Worm (Caenorhabditis elegans): ENCODE measurements around the gene ddl-3.

The ddl-3 gene

DNA sequence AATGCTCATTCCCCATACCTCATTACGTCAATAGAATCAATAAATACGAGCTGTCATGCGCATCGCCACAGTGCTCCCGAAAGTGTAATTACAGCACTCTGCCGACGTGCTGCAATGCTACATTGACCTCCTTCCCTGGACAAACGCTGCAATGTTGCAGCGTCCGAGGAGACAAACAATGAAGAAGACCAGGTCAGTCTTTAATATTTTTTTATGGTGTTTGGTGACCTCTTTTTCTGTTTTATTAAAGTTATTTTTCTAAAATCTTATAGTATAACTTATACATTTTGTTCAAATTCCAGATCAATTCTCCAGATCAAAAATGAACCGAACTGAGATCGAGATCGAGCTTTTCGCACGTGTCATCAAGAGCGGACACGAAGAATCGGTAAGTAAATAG, 37.2 kb upstream of the ddl-3 start, which contains the start of gene sdz-26:
TSS of gene sdz-26 (plus strand) at position 301 of the 400 bp plus-strand sequence.
- no peak for TF ChIP-seq ceh-28 (tag; optimal IDR thresholded peaks at IDR 0.05)
- TF ChIP-seq nhr-77 (tag; optimal IDR thresholded peaks at IDR 0.05), result no peak
- TF ChIP-seq arid-1 (GFP tag; conservative IDR thresholded peaks at IDR 0.05), result no peak
- no peak for TF ChIP-seq D1046.2 (GFP tag; IDR thresholded peaks at IDR 0.05)
- no peak for TF ChIP-seq nhr-42 (GFP tag; IDR thresholded peaks at IDR 0.05)
- TF ChIP-seq unc-130 (GFP tag; optimal IDR thresholded peaks at IDR 0.05), result no peak
- TF ChIP-seq lin-13 (GFP tag; optimal IDR thresholded peaks at IDR 0.05), result no peak
- no peak for TF ChIP-seq spr-3 (GFP tag; optimal IDR thresholded peaks at IDR 0.05)
- no peak for TF ChIP-seq dpl-1 (GFP tag; optimal IDR thresholded peaks at IDR 0.05)
- TF ChIP-seq F44E2.7 (GFP tag; IDR thresholded peaks at IDR 0.05), result no peak
- TF ChIP-seq F10B5.3 (tag; optimal IDR thresholded peaks at IDR 0.05), result no peak
- TF ChIP-seq pha-4 (GFP tag; IDR thresholded peaks at IDR 0.05), result no peak
- TF ChIP-seq pha-4 (tag; optimal IDR thresholded peaks at IDR 0.05), result no peak
- TF ChIP-seq ZK337.2 (GFP tag; IDR thresholded peaks at IDR 0.05), result no peak
- no peak for TF ChIP-seq nhr-48 (tag; optimal IDR thresholded peaks at IDR 0.05)
- no peak for TF ChIP-seq ceh-82 (tag; optimal IDR thresholded peaks at IDR 0.05)
- no peak for TF ChIP-seq egl-27 (tag; optimal IDR thresholded peaks at IDR 0.05)
- TF ChIP-seq pqm-1 (tag; optimal IDR thresholded peaks at IDR 0.05), result no peak

DNA sequence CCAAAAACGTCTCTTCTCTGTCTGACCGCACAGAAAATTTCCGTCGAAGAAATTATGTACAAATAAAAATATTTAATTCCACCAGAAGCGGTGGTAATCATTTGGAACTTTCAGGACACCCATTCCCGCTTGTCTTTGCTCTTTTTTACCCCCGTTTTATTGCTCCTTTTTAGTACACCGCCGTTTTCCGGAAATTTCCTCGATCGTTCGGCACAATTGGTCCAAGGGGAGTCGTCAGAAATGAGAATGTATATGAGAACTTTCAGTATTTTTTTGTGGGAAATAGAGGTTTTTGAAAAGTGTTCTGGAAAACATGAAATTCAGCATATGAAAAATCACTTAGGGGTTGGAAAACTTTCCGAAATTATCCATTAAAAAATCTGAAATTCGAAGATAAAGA, 36.5 kb upstream of the ddl-3 start:
- TF ChIP-seq F49E8.2 (tag; optimal IDR thresholded peaks at IDR 0.05; ENCODE audit: borderline replicate concordance) (no peak), aha-1 (tag) (peak; percentile 93), daf-19 (GFP tag; conservative IDR thresholded peaks at IDR 0.05) (no peak), lim-7 (GFP tag; IDR thresholded peaks at IDR 0.05) (no peak), Y48G9A.11 (GFP tag; IDR thresholded peaks at IDR 0.05) (no peak), mep-1 (tag; optimal IDR thresholded peaks at IDR 0.05) (no peak), mxl-2 (GFP tag; conservative IDR thresholded peaks at IDR 0.05) (no peak), madf-9 (GFP tag; conservative IDR thresholded peaks at IDR 0.05) (no peak), F26F4.8 (GFP tag; conservative IDR thresholded peaks at IDR 0.05) (no peak)

DNA sequence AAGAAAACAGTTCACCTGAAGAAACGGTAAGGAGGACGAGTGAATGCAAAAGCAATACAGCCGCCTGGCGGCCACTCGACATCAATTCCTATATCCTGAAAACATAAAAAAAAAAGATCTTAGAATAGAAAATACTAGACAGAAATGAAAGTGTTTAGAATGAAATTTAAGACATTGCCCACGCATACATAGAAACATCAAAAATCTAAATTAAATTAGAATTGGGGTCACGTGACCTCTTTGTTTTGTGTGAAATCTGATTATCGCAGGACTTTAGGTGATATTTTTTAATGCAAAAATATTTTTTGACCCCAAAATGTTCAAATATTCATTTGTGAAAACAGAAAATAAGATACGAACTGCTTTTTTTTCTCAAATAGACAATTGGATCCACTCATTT, 33.5 kb upstream of the ddl-3 start, which contains the start of gene acr-20:
TSS of gene acr-20 (minus strand) at position 101 of the 400 bp plus-strand sequence.
- TF ChIP-seq skn-1 (tag; optimal IDR thresholded peaks at IDR 0.05) (no peak), lin-15B (tag; optimal IDR thresholded peaks at IDR 0.05) (no peak), nhr-102 (tag; optimal IDR thresholded peaks at IDR 0.05) (no peak), D1046.2 (GFP tag; IDR thresholded peaks at IDR 0.05) (no peak), unc-39 (tag; optimal IDR thresholded peaks at IDR 0.05) (no peak), lin-38 (GFP tag; IDR thresholded peaks at IDR 0.05) (no peak), sdz-12 (GFP tag; optimal IDR thresholded peaks at IDR 0.05) (no peak), daf-12 (tag; optimal IDR thresholded peaks at IDR 0.05) (no peak)

ce11 chrII:14374594-14374993, 30.3 kb upstream of the ddl-3 start:
- TF ChIP-seq sdz-12 (GFP tag; optimal IDR thresholded peaks at IDR 0.05), result no peak
- peak; percentile 85 for TF ChIP-seq aha-1 (tag)

DNA sequence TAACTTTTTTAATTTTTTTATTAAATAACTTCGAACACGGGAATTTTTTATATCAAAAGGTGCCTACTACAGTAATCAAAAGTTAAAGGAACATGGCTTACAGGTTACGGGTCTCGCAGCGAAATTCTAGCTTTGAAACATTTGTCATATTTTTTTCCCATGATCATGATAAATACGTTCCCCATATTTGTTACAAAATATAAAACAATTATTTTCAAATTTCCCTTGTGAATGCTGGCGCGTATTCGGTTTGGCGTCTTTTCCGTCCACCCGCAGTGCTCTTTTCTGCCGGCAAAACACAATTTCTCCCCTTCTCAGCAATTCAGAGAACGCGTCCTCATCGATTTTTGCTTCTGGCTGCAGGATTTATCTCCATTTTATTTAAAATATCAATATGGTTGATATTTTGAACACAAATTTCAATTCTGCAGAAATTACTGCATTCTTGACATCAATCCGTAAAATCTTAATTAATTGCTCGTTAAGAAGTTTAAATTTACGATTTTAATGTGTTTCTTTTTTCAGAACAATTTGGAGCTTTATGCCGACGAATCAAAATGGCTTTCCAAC, 21.0 kb upstream of the ddl-3 start, which contains the start of gene imb-2:
TSS of gene imb-2 (plus strand) at position 520 of the 570 bp plus-strand sequence.
- TF ChIP-seq lim-7 (GFP tag; IDR thresholded peaks at IDR 0.05) (no peak), hlh-30 (tag; optimal IDR thresholded peaks at IDR 0.05; ENCODE audit: insufficient read depth) (peak; percentile 66), dpl-1 (GFP tag; optimal IDR thresholded peaks at IDR 0.05) (peak; percentile 78), nhr-25 (tag; optimal IDR thresholded peaks at IDR 0.05; ENCODE audit: borderline replicate concordance, insufficient read depth) (no peak), unc-130 (GFP tag; optimal IDR thresholded peaks at IDR 0.05) (peak; percentile 2), rbr-2 (tag; optimal IDR thresholded peaks at IDR 0.05) (peak; percentile 57), zfp-2 (tag; optimal IDR thresholded peaks at IDR 0.05) (no peak), daf-19 (GFP tag; conservative IDR thresholded peaks at IDR 0.05) (no peak), dve-1 (tag; optimal IDR thresholded peaks at IDR 0.05; ENCODE audit: insufficient read depth) (peak; percentile 45), lsy-2 (tag; optimal IDR thresholded peaks at IDR 0.05) (peak in 1 of 2 experiments; percentile 91), duxl-1 (tag; optimal IDR thresholded peaks at IDR 0.05; ENCODE audit: poor library complexity) (no peak), sdz-12 (GFP tag; optimal IDR thresholded peaks at IDR 0.05) (no peak), fkh-10 (GFP tag; optimal IDR thresholded peaks at IDR 0.05) (peak; percentile 67), nhr-6 (tag; optimal IDR thresholded peaks at IDR 0.05) (peak; percentile 50), nhr-41 (GFP tag; IDR thresholded peaks at IDR 0.05) (no peak)

All from whole organism, L4 larva.